Fruit fly (Drosophila melanogaster): Measurements from ENCODE around the gene Exo84.

dm6 chr3R:26007298-26007697, 44.8 kb downstream of the Exo84 start:
- TF ChIP-seq CG32264 (GFP tag; optimal IDR thresholded peaks at IDR 0.05) (no peak), Myc (optimal IDR thresholded peaks at IDR 0.05) (no peak), usp (GFP tag; optimal IDR thresholded peaks at IDR 0.05) (no peak), br (GFP tag; optimal IDR thresholded peaks at IDR 0.05) (no peak), HLH106 (tag; optimal IDR thresholded peaks at IDR 0.05) (no peak), pan (optimal IDR thresholded peaks at IDR 0.05) (no peak), tai (GFP tag; optimal IDR thresholded peaks at IDR 0.05) (no peak), h (GFP tag; optimal IDR thresholded peaks at IDR 0.05) (no peak), Mio (GFP tag; optimal IDR thresholded peaks at IDR 0.05) (no peak), dmrt93B (GFP tag; optimal IDR thresholded peaks at IDR 0.05) (no peak), Hr83 (GFP tag; optimal IDR thresholded peaks at IDR 0.05; ENCODE audit: poor library complexity, severe bottlenecking) (no peak), psq (GFP tag; optimal IDR thresholded peaks at IDR 0.05) (no peak), dsf (GFP tag; optimal IDR thresholded peaks at IDR 0.05; ENCODE audit: borderline replicate concordance) (no peak), brk (GFP tag; optimal IDR thresholded peaks at IDR 0.05) (no peak)

All from whole organism, wandering third instar larva.